Fruit fly (Drosophila melanogaster) whole organism, embryonic: ENCODE data around the gene thoc7.

ENCODE experiments used
- Ada2b ChIP-seq: fragments of 200-800 bp; sonication (Bioruptor generic); IDR thresholded peaks from 2 replicates; pipeline ENCODE4 v1.3.6; 2022; ENCODE audit warnings: missing biosample characterization, missing genetic modification characterization
- Blimp-1 ChIP-seq: fragments of 200-800 bp; sonication (Bioruptor generic); optimal IDR thresholded peaks from 3 replicates; lab custom pipeline; 2018; ENCODE audit warnings: missing biosample characterization, missing genetic modification characterization, mild to moderate bottlenecking, moderate library complexity, missing genetic modification reagents
- CG10321 ChIP-seq: fragments of 200-800 bp; sonication (Bioruptor generic); IDR thresholded peaks from 2 replicates; pipeline ENCODE4 v1.3.6; 2022; ENCODE audit warnings: missing biosample characterization, missing genetic modification characterization
- CG10431 ChIP-seq: fragments of 200-800 bp; sonication (Bioruptor generic); optimal IDR thresholded peaks from 3 replicates; lab custom pipeline; 2018; ENCODE audit warnings: missing biosample characterization, mild to moderate bottlenecking, missing genetic modification characterization
- CG10654 ChIP-seq: fragments of 200-800 bp; sonication (Bioruptor generic); optimal IDR thresholded peaks from 2 replicates; lab custom pipeline; 2016; ENCODE audit warnings: missing biosample characterization, missing genetic modification characterization
- CG11093 ChIP-seq: fragments of 200-800 bp; sonication (Bioruptor generic); IDR thresholded peaks from 3 replicates; pipeline ENCODE4 v1.3.6; 2022; ENCODE audit warnings: missing biosample characterization, missing genetic modification characterization
- CG11560 ChIP-seq: fragments of 200-800 bp; sonication (Bioruptor generic); IDR thresholded peaks from 3 replicates; pipeline ENCODE4 v1.3.6; 2022; ENCODE audit warnings: missing biosample characterization, missing genetic modification characterization
- CG12071 ChIP-seq: fragments of 200-800 bp; sonication (Bioruptor generic); optimal IDR thresholded peaks from 3 replicates; lab custom pipeline; 2018; ENCODE audit warnings: missing biosample characterization, mild to moderate bottlenecking, missing genetic modification characterization
- CG12236 ChIP-seq: fragments of 200-800 bp; sonication (Bioruptor generic); optimal IDR thresholded peaks from 2 replicates; lab custom pipeline; 2016; ENCODE audit warnings: missing biosample characterization, missing genetic modification characterization
- CG1647 ChIP-seq: fragments of 200-800 bp; sonication (Bioruptor generic); optimal IDR thresholded peaks from 3 replicates; lab custom pipeline; 2016; ENCODE audit warnings: missing biosample characterization, missing genetic modification characterization
- CG17328 ChIP-seq: fragments of 200-800 bp; sonication (Bioruptor generic); IDR thresholded peaks from 2 replicates; pipeline ENCODE4 v1.3.6; 2022; ENCODE audit warnings: missing biosample characterization, missing genetic modification characterization
- CG17359 ChIP-seq: fragments of 200-800 bp; sonication (Bioruptor generic); optimal IDR thresholded peaks from 3 replicates; lab custom pipeline; 2018; ENCODE audit warnings: missing biosample characterization, mild to moderate bottlenecking, missing genetic modification characterization, moderate library complexity
- CG17802 ChIP-seq: fragments of 200-800 bp; sonication (Bioruptor generic); optimal IDR thresholded peaks from 2 replicates; lab custom pipeline; 2018; ENCODE audit warnings: missing biosample characterization, mild to moderate bottlenecking, missing genetic modification characterization, moderate library complexity
- CG18619 ChIP-seq: fragments of 200-800 bp; sonication (Bioruptor generic); optimal IDR thresholded peaks from 3 replicates; lab custom pipeline; 2017; ENCODE audit warnings: missing biosample characterization, mild to moderate bottlenecking, missing genetic modification characterization
- CG6654 ChIP-seq: fragments of 200-800 bp; sonication (Bioruptor generic); optimal IDR thresholded peaks from 2 replicates; lab custom pipeline; 2017; ENCODE audit warnings: missing biosample characterization, mild to moderate bottlenecking, missing genetic modification characterization
- CG7271 ChIP-seq: fragments of 200-800 bp; sonication (Bioruptor generic); optimal IDR thresholded peaks from 2 replicates; lab custom pipeline; 2018; ENCODE audit warnings: missing biosample characterization, mild to moderate bottlenecking, missing genetic modification characterization, moderate library complexity
- CG8359 ChIP-seq: fragments of 200-800 bp; sonication (Bioruptor generic); optimal IDR thresholded peaks from 2 replicates; lab custom pipeline; 2017; ENCODE audit warnings: missing biosample characterization, mild to moderate bottlenecking, missing genetic modification characterization, borderline replicate concordance
- CG9215 ChIP-seq: fragments of 200-800 bp; sonication (Bioruptor generic); IDR thresholded peaks from 2 replicates; pipeline ENCODE4 v1.3.6; 2022; ENCODE audit warnings: missing biosample characterization, missing genetic modification characterization
- CTCF ChIP-seq: fragments of 200-800 bp; sonication (Bioruptor generic); optimal IDR thresholded peaks from 2 replicates; lab custom pipeline; 2017; ENCODE audit warnings: missing biosample characterization, mild to moderate bottlenecking, missing genetic modification characterization, moderate library complexity
- Dip2 ChIP-seq: fragments of 200-800 bp; sonication (Bioruptor generic); IDR thresholded peaks from 2 replicates; pipeline ENCODE4 v1.3.6; 2022; ENCODE audit warnings: missing biosample characterization, missing genetic modification characterization
- E2f1 ChIP-seq: fragments of 200-800 bp; sonication (Bioruptor generic); IDR thresholded peaks from 2 replicates; pipeline ENCODE4 v1.3.6; 2022; ENCODE audit warnings: missing biosample characterization, missing genetic modification characterization
- E2f2 ChIP-seq: fragments of 200-800 bp; sonication (Bioruptor generic); IDR thresholded peaks from 2 replicates; pipeline ENCODE4 v1.3.6; 2022; ENCODE audit warnings: missing biosample characterization, missing genetic modification characterization
- Hand ChIP-seq: fragments of 200-800 bp; sonication (Bioruptor generic); optimal IDR thresholded peaks from 2 replicates; lab custom pipeline; 2017; ENCODE audit warnings: mild to moderate bottlenecking, missing biosample characterization, missing genetic modification reagents, missing genetic modification characterization
- Mes4 ChIP-seq: fragments of 200-800 bp; sonication (Bioruptor generic); optimal IDR thresholded peaks from 2 replicates; lab custom pipeline; 2016; ENCODE audit warnings: missing biosample characterization, missing genetic modification characterization
- Mrtf ChIP-seq: fragments of 200-800 bp; sonication (Bioruptor generic); IDR thresholded peaks from 3 replicates; pipeline ENCODE4 v1.3.6; 2022; ENCODE audit warnings: missing biosample characterization, missing genetic modification characterization
- NK7.1 ChIP-seq: fragments of 200-800 bp; sonication (Bioruptor generic); optimal IDR thresholded peaks from 3 replicates; lab custom pipeline; 2016; ENCODE audit warnings: missing biosample characterization, missing genetic modification characterization
- NfI ChIP-seq: fragments of 200-800 bp; sonication (Bioruptor generic); optimal IDR thresholded peaks from 3 replicates; lab custom pipeline; 2018; ENCODE audit warnings: missing biosample characterization, mild to moderate bottlenecking, missing genetic modification characterization, moderate library complexity
- Oli ChIP-seq: fragments of 200-800 bp; sonication (Bioruptor generic); optimal IDR thresholded peaks from 2 replicates; lab custom pipeline; 2018; ENCODE audit warnings: missing biosample characterization, mild to moderate bottlenecking, missing genetic modification characterization, moderate library complexity
- Ptx1 ChIP-seq: fragments of 200-800 bp; sonication (Bioruptor generic); IDR thresholded peaks from 2 replicates; pipeline ENCODE4 v1.3.6; 2022; ENCODE audit warnings: missing biosample characterization, missing genetic modification characterization
- Sox102F ChIP-seq: fragments of 200-800 bp; sonication (Bioruptor generic); optimal IDR thresholded peaks from 2 replicates; lab custom pipeline; 2018; ENCODE audit warnings: missing biosample characterization, mild to moderate bottlenecking, missing genetic modification characterization, moderate library complexity
- Usf ChIP-seq: fragments of 200-800 bp; sonication (Bioruptor generic); optimal IDR thresholded peaks from 2 replicates; lab custom pipeline; 2017; ENCODE audit warnings: missing genotype, missing biosample characterization, missing genetic modification characterization
- ase ChIP-seq: fragments of 200-800 bp; sonication (Bioruptor generic); IDR thresholded peaks from 3 replicates; pipeline ENCODE4 v1.3.6; 2022; ENCODE audit warnings: missing biosample characterization, missing genetic modification characterization
- chinmo ChIP-seq: fragments of 200-800 bp; sonication (Bioruptor generic); IDR thresholded peaks from 4 replicates; pipeline ENCODE4 v1.3.6; 2022; ENCODE audit warnings: missing biosample characterization, missing genetic modification characterization; ENCODE audit not compliant: partially characterized antibody
- crol ChIP-seq: fragments of 200-800 bp; sonication (Bioruptor generic); IDR thresholded peaks from 2 replicates; pipeline ENCODE4 v1.3.6; 2022; ENCODE audit warnings: missing biosample characterization, missing genetic modification characterization
- danr ChIP-seq: fragments of 200-800 bp; sonication (Bioruptor generic); IDR thresholded peaks from 2 replicates; pipeline ENCODE4 v1.3.6; 2022; ENCODE audit warnings: missing biosample characterization, missing genetic modification characterization
- ems ChIP-seq: fragments of 200-800 bp; sonication (Bioruptor generic); optimal IDR thresholded peaks from 3 replicates; lab custom pipeline; 2016; ENCODE audit warnings: missing biosample characterization, missing genetic modification characterization
- ewg ChIP-seq: fragments of 200-800 bp; sonication (Bioruptor generic); optimal IDR thresholded peaks from 3 replicates; lab custom pipeline; 2017; ENCODE audit warnings: mild to moderate bottlenecking, missing biosample characterization, missing genetic modification reagents, missing genetic modification characterization
- fd96Cb ChIP-seq: fragments of 200-800 bp; sonication (Bioruptor generic); optimal IDR thresholded peaks from 2 replicates; lab custom pipeline; 2018; ENCODE audit warnings: missing biosample characterization, mild to moderate bottlenecking, missing genetic modification characterization, moderate library complexity
- gsb ChIP-seq: fragments of 200-800 bp; sonication (Bioruptor generic); IDR thresholded peaks from 2 replicates; pipeline ENCODE4 v1.3.6; 2022; ENCODE audit warnings: missing biosample characterization, missing genetic modification characterization
- maf-S ChIP-seq: fragments of 200-800 bp; sonication (Bioruptor generic); optimal IDR thresholded peaks from 2 replicates; lab custom pipeline; 2016; ENCODE audit warnings: missing biosample characterization, missing genetic modification characterization
- otp ChIP-seq: fragments of 200-800 bp; sonication (Bioruptor generic); IDR thresholded peaks from 3 replicates; pipeline ENCODE4, ENCODE4 v1.3.6; 2022; ENCODE audit warnings: missing biosample characterization, missing genetic modification characterization
- row ChIP-seq: fragments of 200-800 bp; sonication (Bioruptor generic); IDR thresholded peaks from 3 replicates; pipeline ENCODE4 v1.3.6; 2022; ENCODE audit warnings: missing biosample characterization, missing genetic modification characterization
- run ChIP-seq: fragments of 200-800 bp; sonication (Bioruptor generic); optimal IDR thresholded peaks from 3 replicates; lab custom pipeline; 2018; ENCODE audit warnings: missing biosample characterization, mild to moderate bottlenecking, missing genetic modification characterization
- sd ChIP-seq: fragments of 200-800 bp; sonication (Bioruptor generic); optimal IDR thresholded peaks from 3 replicates; lab custom pipeline; 2018; ENCODE audit warnings: missing biosample characterization, mild to moderate bottlenecking, missing genetic modification characterization, moderate library complexity
- sens ChIP-seq: fragments of 200-800 bp; sonication (Bioruptor generic); peaks from one replicate; lab custom pipeline; 2016; ENCODE audit warnings: missing biosample characterization, missing genetic modification characterization
- sisA ChIP-seq: fragments of 200-800 bp; sonication (Bioruptor generic); IDR thresholded peaks from 2 replicates; pipeline ENCODE4 v1.3.6; 2022; ENCODE audit warnings: missing biosample characterization, missing genetic modification characterization
- so ChIP-seq: fragments of 200-800 bp; sonication (Bioruptor generic); IDR thresholded peaks from 3 replicates; pipeline ENCODE4 v1.3.6; 2022; ENCODE audit warnings: missing biosample characterization, missing genetic modification characterization
- sob ChIP-seq: fragments of 200-800 bp; sonication (Bioruptor generic); IDR thresholded peaks from 2 replicates; pipeline ENCODE4 v1.3.6; 2022; ENCODE audit warnings: missing biosample characterization, missing genetic modification characterization
- tio ChIP-seq: fragments of 200-800 bp; sonication (Bioruptor generic); optimal IDR thresholded peaks from 2 replicates; lab custom pipeline; 2017; ENCODE audit warnings: missing biosample characterization, missing genetic modification characterization, inconsistent platforms
- tll ChIP-seq, 2 experiments: fragments of 200-800 bp in 1 of 2; fragments of >200 bp in 1 of 2; sonication (Bioruptor generic) in 1 of 2; optimal IDR thresholded peaks; 2 replicates each; lab custom pipeline; 2017 to 2019; ENCODE audit warnings: missing biosample characterization in 2 of 2, missing genetic modification characterization in 2 of 2, mild to moderate bottlenecking in 1 of 2, moderate library complexity in 1 of 2
- tna ChIP-seq: fragments of 200-800 bp; sonication (Bioruptor generic); IDR thresholded peaks from 2 replicates; pipeline ENCODE4 v1.3.6; 2022; ENCODE audit warnings: missing biosample characterization, missing genetic modification characterization; ENCODE audit not compliant: partially characterized antibody
- ttk ChIP-seq: fragments of 200-800 bp; sonication (Bioruptor generic); IDR thresholded peaks from 2 replicates; pipeline ENCODE4 v2.1.2; 2022; ENCODE audit warnings: missing biosample characterization, missing genetic modification characterization
- zen ChIP-seq: fragments of 200-800 bp; sonication (Bioruptor generic); optimal IDR thresholded peaks from 3 replicates; lab custom pipeline; 2018; ENCODE audit warnings: missing biosample characterization, mild to moderate bottlenecking, missing genetic modification characterization, moderate library complexity

The thoc7 gene

dm6 chr3L:177938-178337, 34.5 kb downstream of the thoc7 start (continued):
- TF ChIP-seq CG17328 (GFP tag; lab: Robert Waterston, UW) (no peak), CG17802 (tag; lab: Kevin White, UChicago) (no peak), ems (GFP tag; lab: Kevin White, UChicago) (no peak), Ada2b (GFP tag; lab: Robert Waterston, UW) (no peak), sens (GFP tag; lab: Kevin White, UChicago) (no peak), so (GFP tag; lab: Robert Waterston, UW) (no peak), zen (tag; lab: Kevin White, UChicago) (no peak), CTCF (GFP tag; lab: Kevin White, UChicago) (no peak), fd96Cb (tag; lab: Kevin White, UChicago) (no peak), tio (GFP tag; lab: Kevin White, UChicago) (no peak), chinmo (GFP tag; lab: Robert Waterston, UW) (0 out of 4 replicates have a peak, but pooled peaks have one; percentile 33), Mes4 (no peak), CG10654 (GFP tag; lab: Kevin White, UChicago) (no peak), Sox102F (no peak), E2f2 (GFP tag; lab: Robert Waterston, UW) (no peak), CG12236 (GFP tag; lab: Kevin White, UChicago) (no peak), NK7.1 (GFP tag; lab: Kevin White, UChicago) (no peak), tll (GFP tag; optimal IDR thresholded peaks at IDR 0.05; lab: Kevin White, UChicago) (no peak), CG11093 (GFP tag; lab: Robert Waterston, UW) (no peak), CG1647 (GFP tag; lab: Kevin White, UChicago) (no peak), Hand (GFP tag; lab: Kevin White, UChicago) (no peak), CG9215 (GFP tag; lab: Robert Waterston, UW) (no peak), crol (GFP tag; lab: Robert Waterston, UW) (no peak), CG10321 (no peak), Oli (tag; lab: Kevin White, UChicago) (no peak), NfI (GFP tag; lab: Kevin White, UChicago) (no peak), gsb (GFP tag; lab: Robert Waterston, UW) (no peak), danr (no peak), ase (GFP tag; lab: Robert Waterston, UW) (no peak), Usf (GFP tag; lab: Kevin White, UChicago) (no peak), Mrtf (no peak), run (no peak), CG8359 (no peak), CG11560 (tag; lab: Robert Waterston, UW) (no peak), otp (no peak), tna (GFP tag; lab: Robert Waterston, UW) (no peak), maf-S (no peak), E2f1 (no peak), CG17359 (tag; lab: Kevin White, UChicago) (no peak), sd (tag; lab: Kevin White, UChicago) (no peak), CG10431 (GFP tag; lab: Kevin White, UChicago) (no peak), ttk (no peak), Ptx1 (GFP tag; lab: Robert Waterston, UW) (no peak), row (0 out of 3 replicates have a peak, but pooled peaks have one; percentile 15), CG18619 (GFP tag; lab: Kevin White, UChicago) (no peak), sisA (GFP tag; lab: Robert Waterston, UW) (no peak), sob (GFP tag; lab: Robert Waterston, UW) (no peak), CG12071 (GFP tag; lab: Kevin White, UChicago) (no peak), Blimp-1 (no peak), ewg (GFP tag; lab: Kevin White, UChicago) (no peak), CG6654 (GFP tag; lab: Kevin White, UChicago) (no peak), CG7271 (tag; lab: Kevin White, UChicago) (no peak), Dip2 (GFP tag; lab: Robert Waterston, UW) (no peak)
